Worm (Caenorhabditis elegans) whole organism, late embryonic: ENCODE data around the gene clec-199.
"Not testable (repeated sequence)": the region's sequence is repeated elsewhere in the genome, so short reads cannot be mapped to it uniquely, and the experiment has no call there.

ENCODE experiments used
- C08G9.2 ChIP-seq: sonication (generic microtip); optimal IDR thresholded peaks from 2 replicates; lab custom pipeline; 2016; ENCODE audit warnings: mild to moderate bottlenecking, missing genetic modification characterization, moderate library complexity, missing compliant biosample characterization
- K02D7.2 ChIP-seq: sonication (generic microtip); optimal IDR thresholded peaks from 2 replicates; lab custom pipeline; 2017; ENCODE audit warnings: mild to moderate bottlenecking, missing genetic modification characterization, missing compliant biosample characterization
- T23F11.4 ChIP-seq: fragments of 200-800 bp; sonication (Bioruptor generic); optimal IDR thresholded peaks from 2 replicates; lab custom pipeline; 2018; ENCODE audit warnings: mild to moderate bottlenecking, missing genetic modification characterization, missing compliant biosample characterization
- ama-1 ChIP-seq: fragments of 150-350 bp; optimal IDR thresholded peaks from 2 replicates; lab custom pipeline; 2014
- ceh-14 ChIP-seq: sonication (generic microtip); optimal IDR thresholded peaks from 2 replicates; lab custom pipeline; 2016; ENCODE audit warnings: missing genotype, missing genetic modification characterization, missing compliant biosample characterization
- ceh-2 ChIP-seq: sonication (generic microtip); optimal IDR thresholded peaks from 2 replicates; lab custom pipeline; 2016; ENCODE audit warnings: missing genotype, missing genetic modification characterization, missing compliant biosample characterization
- ceh-22 ChIP-seq: sonication (generic microtip); optimal IDR thresholded peaks from 2 replicates; lab custom pipeline; 2017; ENCODE audit warnings: missing biosample characterization, missing genetic modification characterization
- ceh-30 ChIP-seq: fragments of 150-350 bp; optimal IDR thresholded peaks from 2 replicates; lab custom pipeline; 2014; ENCODE audit warnings: missing biosample characterization, missing genetic modification characterization
- ceh-31 ChIP-seq: sonication (generic microtip); optimal IDR thresholded peaks from 2 replicates; lab custom pipeline; 2016; ENCODE audit warnings: missing genetic modification characterization, missing compliant biosample characterization
- ceh-45 ChIP-seq: fragments of 200-800 bp; sonication (Bioruptor generic); IDR thresholded peaks from 2 replicates; pipeline ENCODE4 v1.3.6; 2022; ENCODE audit warnings: missing genetic modification reagents, missing genetic modification characterization, missing compliant biosample characterization
- ceh-48 ChIP-seq: sonication (generic microtip); optimal IDR thresholded peaks from 2 replicates; lab custom pipeline; 2016; ENCODE audit warnings: missing genetic modification characterization, inconsistent platforms, missing compliant biosample characterization
- ceh-6 ChIP-seq: fragments of 200-800 bp; sonication (Bioruptor generic); optimal IDR thresholded peaks from 2 replicates; lab custom pipeline; 2018; ENCODE audit warnings: mild to moderate bottlenecking, missing genetic modification characterization, missing compliant biosample characterization
- ceh-9 ChIP-seq: sonication (generic microtip); optimal IDR thresholded peaks from 2 replicates; lab custom pipeline; 2016; ENCODE audit warnings: mild to moderate bottlenecking, missing genetic modification characterization, inconsistent platforms, missing compliant biosample characterization
- elt-2 ChIP-seq: sonication (generic microtip); optimal IDR thresholded peaks from 2 replicates; lab custom pipeline; 2016; ENCODE audit warnings: missing genetic modification reagents, missing genetic modification characterization, missing compliant biosample characterization
- elt-4 ChIP-seq: sonication (generic microtip); optimal IDR thresholded peaks from 2 replicates; lab custom pipeline; 2016; ENCODE audit warnings: missing genetic modification characterization, missing compliant biosample characterization
- ets-4 ChIP-seq: sonication (generic microtip); optimal IDR thresholded peaks from 2 replicates; lab custom pipeline; 2016; ENCODE audit warnings: missing genetic modification characterization, missing compliant biosample characterization
- eyg-1 ChIP-seq: sonication (generic microtip); optimal IDR thresholded peaks from 2 replicates; lab custom pipeline; 2016; ENCODE audit warnings: missing genotype, missing genetic modification characterization, missing compliant biosample characterization
- fax-1 ChIP-seq: sonication (generic microtip); optimal IDR thresholded peaks from 2 replicates; lab custom pipeline; 2016; ENCODE audit warnings: missing genotype, missing genetic modification characterization, missing compliant biosample characterization
- gmeb-2 ChIP-seq: sonication (generic microtip); optimal IDR thresholded peaks from 2 replicates; lab custom pipeline; 2016; ENCODE audit warnings: missing genetic modification characterization, inconsistent platforms, missing compliant biosample characterization
- hlh-6 ChIP-seq: sonication (generic microtip); optimal IDR thresholded peaks from 2 replicates; lab custom pipeline; 2016; ENCODE audit warnings: missing genotype, missing genetic modification characterization, missing compliant biosample characterization
- mec-3 ChIP-seq: sonication (generic microtip); optimal IDR thresholded peaks from 2 replicates; lab custom pipeline; 2016; ENCODE audit warnings: borderline replicate concordance, missing genetic modification characterization, missing compliant biosample characterization
- nfya-1 ChIP-seq: sonication (generic microtip); optimal IDR thresholded peaks from 2 replicates; lab custom pipeline; 2017; ENCODE audit warnings: missing genetic modification characterization, mild to moderate bottlenecking, missing compliant biosample characterization, antibody characterized with exemption, moderate library complexity
- nhr-11 ChIP-seq: fragments of 150-350 bp; optimal IDR thresholded peaks from 2 replicates; lab custom pipeline; 2014; ENCODE audit warnings: missing biosample characterization, missing genetic modification characterization
- odd-2 ChIP-seq: sonication (generic microtip); optimal IDR thresholded peaks from 2 replicates; lab custom pipeline; 2017; ENCODE audit warnings: antibody characterized with exemption, mild to moderate bottlenecking, missing genetic modification characterization, missing compliant biosample characterization
- pha-4 ChIP-seq: fragments of 150-350 bp; optimal IDR thresholded peaks from 2 replicates; lab custom pipeline; 2018; ENCODE audit warnings: missing biosample characterization, missing genetic modification reagents, missing genetic modification characterization
- pqm-1 ChIP-seq: sonication (generic microtip); optimal IDR thresholded peaks from 2 replicates; lab custom pipeline; 2016; ENCODE audit warnings: missing genetic modification characterization, missing compliant biosample characterization
- pros-1 ChIP-seq: fragments of 150-350 bp; optimal IDR thresholded peaks from 2 replicates; lab custom pipeline; 2014; ENCODE audit warnings: missing biosample characterization, missing genetic modification reagents, missing genetic modification characterization
- ref-2 ChIP-seq: sonication (generic microtip); optimal IDR thresholded peaks from 2 replicates; lab custom pipeline; 2016; ENCODE audit warnings: missing genetic modification characterization, missing compliant biosample characterization
- ttx-3 ChIP-seq: sonication (generic microtip); optimal IDR thresholded peaks from 2 replicates; lab custom pipeline; 2016; ENCODE audit warnings: missing genetic modification reagents, missing genetic modification characterization, missing compliant biosample characterization
- unc-55 ChIP-seq: sonication (generic microtip); optimal IDR thresholded peaks from 2 replicates; lab custom pipeline; 2017; ENCODE audit warnings: missing biosample characterization, missing genetic modification reagents, missing genetic modification characterization

clec-199 gene

DNA sequence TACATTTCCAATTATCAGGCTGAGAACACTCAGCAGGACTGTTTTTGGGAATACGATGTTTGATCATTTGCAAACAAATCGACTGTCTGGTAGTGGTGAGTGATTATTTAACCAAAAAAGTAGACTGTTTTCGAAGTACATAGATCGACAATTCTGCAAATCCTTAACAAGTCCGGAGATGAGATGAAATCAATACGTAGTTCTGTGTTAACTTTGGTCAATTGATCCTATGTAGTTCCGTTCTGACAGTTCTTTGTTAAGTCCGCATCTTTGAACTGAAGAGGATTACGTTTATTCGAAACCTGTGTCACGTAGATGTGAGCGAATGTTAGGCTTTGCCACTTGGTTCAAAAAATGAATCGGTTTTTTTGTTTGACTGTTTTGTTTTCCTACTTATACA is at the start of gene clec-199:
clec-199 (plus strand) TSS at position 301 of the 400 bp plus-strand sequence.
- TF ChIP-seq ceh-45 (GFP tag; lab: Robert Waterston, UW) = no peak

DNA sequence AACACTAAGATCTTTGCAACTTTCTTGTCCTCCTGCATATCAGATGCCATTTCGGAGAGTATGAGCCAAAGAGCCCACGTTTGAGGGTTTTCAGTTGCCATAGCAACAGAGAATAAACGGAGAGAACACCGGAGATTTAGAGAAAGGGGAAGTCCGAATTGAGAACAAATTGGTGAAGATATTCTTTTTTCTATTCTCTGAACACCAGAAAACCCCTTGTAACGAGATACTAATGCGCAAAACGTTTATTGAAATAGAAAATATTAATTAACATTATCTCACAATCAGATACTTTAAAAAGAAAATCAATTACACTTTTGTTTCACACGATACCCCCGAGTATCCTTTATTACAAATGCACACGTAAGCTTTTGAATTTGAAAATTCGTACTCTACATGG is 49.8 kb upstream of the clec-199 start, which contains the start of gene ifta-2:
ifta-2 (minus strand) TSS at position 101 of the 400 bp plus-strand sequence.
- no peak for TF ChIP-seq ama-1 (lab: Kevin White, UChicago)
- TF ChIP-seq pqm-1 = no peak
- TF ChIP-seq nfya-1 (tag; lab: Kevin White, UChicago) = no peak
- TF ChIP-seq C08G9.2 (tag; lab: Kevin White, UChicago) = no peak
- TF ChIP-seq elt-4 (tag; lab: Kevin White, UChicago) = no peak
- no peak for TF ChIP-seq T23F11.4 (GFP tag; lab: Kevin White, UChicago)
- TF ChIP-seq eyg-1 (tag; lab: Kevin White, UChicago) = no peak

DNA sequence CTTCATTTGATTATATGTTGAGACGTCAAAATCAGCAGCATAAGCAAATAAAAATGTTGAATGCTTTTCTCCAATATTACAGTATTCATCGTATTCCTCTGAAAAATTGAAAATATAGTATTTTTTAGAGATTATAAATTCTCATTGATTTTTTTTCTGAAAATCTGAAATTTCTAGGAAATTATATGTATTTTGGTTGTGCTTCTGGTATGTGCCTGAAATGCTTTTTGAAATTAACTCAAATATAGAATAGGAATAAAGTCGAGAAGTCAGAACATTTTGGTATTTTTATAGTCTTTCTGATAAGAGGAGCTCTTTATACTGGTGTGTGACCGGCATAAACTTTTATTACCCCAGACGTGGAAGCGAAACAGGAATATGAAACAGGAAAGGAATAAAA is 44.5 kb upstream of the clec-199 start, which contains the start of gene T28F3.8:
T28F3.8 (minus strand) TSS at position 101 of the 400 bp plus-strand sequence.
- TF ChIP-seq odd-2; C08G9.2 (tag; lab: Kevin White, UChicago); ttx-3 (tag; lab: Kevin White, UChicago): not testable (repeated sequence)
- TF ChIP-seq, all 69 proteins: peak for 0; not testable (repeated sequence) for 69

DNA sequence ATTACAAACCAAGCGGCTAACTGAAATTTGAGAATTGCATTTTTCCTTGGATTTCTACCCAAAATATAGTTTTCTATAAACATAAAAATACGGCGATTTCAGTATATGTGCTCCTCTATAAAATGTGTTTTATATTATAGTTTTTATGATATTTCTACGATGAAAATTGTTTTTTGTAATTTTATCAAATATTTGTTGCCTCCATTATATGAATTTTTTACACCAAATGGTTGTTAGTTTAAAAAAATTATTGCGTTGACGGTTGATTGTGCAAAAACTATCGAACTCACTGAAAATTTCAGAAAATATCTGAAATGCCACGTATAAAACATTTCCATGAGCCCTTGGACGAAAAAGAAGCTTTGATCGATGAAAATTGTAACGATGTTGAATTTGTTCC is 43.5 kb upstream of the clec-199 start, which contains the start of gene T28F3.9:
T28F3.9 (plus strand) TSS at position 301 of the 400 bp plus-strand sequence.
- no peak for TF ChIP-seq hlh-6
- TF ChIP-seq gmeb-2 (tag; lab: Kevin White, UChicago) = no peak
- TF ChIP-seq ceh-30 (tag; lab: Kevin White, UChicago) = no peak
- no peak for TF ChIP-seq ceh-9 (tag; lab: Kevin White, UChicago)
- no peak for TF ChIP-seq ets-4
- no peak for TF ChIP-seq T23F11.4 (GFP tag; lab: Kevin White, UChicago)
- no peak for TF ChIP-seq nhr-11 (tag; lab: Kevin White, UChicago)
- TF ChIP-seq ceh-2 (tag; lab: Kevin White, UChicago) = no peak
- no peak for TF ChIP-seq elt-2 (tag; lab: Kevin White, UChicago)
- no peak for TF ChIP-seq K02D7.2
- no peak for TF ChIP-seq ceh-31 (tag; lab: Kevin White, UChicago)

DNA sequence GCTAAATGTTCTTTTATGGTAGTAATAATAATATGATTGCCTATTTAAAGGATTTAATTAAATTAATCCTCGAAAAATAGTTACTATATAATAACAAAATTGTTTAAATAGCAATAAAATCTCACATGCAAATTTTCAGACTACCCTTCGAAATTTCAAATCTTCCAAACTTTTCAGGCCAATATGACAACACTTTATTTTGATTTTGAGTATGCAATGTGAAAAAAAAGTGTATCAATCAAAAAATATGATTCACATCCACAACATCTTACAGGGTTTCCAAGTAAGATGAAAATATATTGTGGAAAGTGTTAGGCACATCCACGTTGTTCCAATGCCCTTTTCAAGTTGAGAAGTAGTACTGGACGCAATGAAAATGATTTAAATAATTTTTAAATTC is 39.8 kb upstream of the clec-199 start, which contains the start of gene snf-9:
snf-9 (plus strand) TSS at position 301 of the 400 bp plus-strand sequence.
- TF ChIP-seq ama-1 (lab: Kevin White, UChicago) = no peak
- TF ChIP-seq ref-2 = no peak
- TF ChIP-seq ceh-22 (tag; lab: Kevin White, UChicago) = no peak

DNA sequence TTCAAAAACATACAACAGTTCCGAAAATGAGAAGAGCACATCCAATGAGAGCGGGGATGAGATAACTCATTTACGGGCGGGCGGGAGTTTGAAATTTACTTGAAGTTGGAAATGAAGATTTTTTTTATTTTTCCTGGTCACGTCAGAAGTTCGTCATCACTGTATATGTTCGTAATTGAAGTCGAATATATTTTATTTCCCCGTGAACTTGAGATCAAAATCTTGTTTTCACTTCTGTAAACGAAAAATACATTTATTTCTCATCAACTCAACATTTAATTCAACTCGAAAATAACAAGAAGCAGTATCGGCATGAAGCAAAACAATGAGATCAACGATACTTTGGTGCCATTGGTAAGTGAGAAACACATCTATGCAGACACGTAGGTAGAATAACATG is 35.3 kb upstream of the clec-199 start, which contains the start of gene C49C3.20:
C49C3.20 (minus strand) TSS at position 101 of the 400 bp plus-strand sequence.
- TF ChIP-seq fax-1 (no peak), nhr-11 (tag; lab: Kevin White, UChicago) (no peak), pha-4 (tag; lab: Kevin White, UChicago) (no peak), ceh-48 (tag; lab: Kevin White, UChicago) (no peak), odd-2 (no peak), ceh-14 (tag; lab: Kevin White, UChicago) (no peak), ceh-6 (GFP tag; lab: Kevin White, UChicago) (no peak), pros-1 (tag; lab: Kevin White, UChicago) (no peak), ceh-31 (tag; lab: Kevin White, UChicago) (no peak), unc-55 (GFP tag; lab: Kevin White, UChicago) (no peak), ets-4 (no peak), eyg-1 (tag; lab: Kevin White, UChicago) (no peak), hlh-6 (no peak), mec-3 (no peak)
